Worm (Caenorhabditis elegans) whole organism, mixed stage, embryonic: ENCODE measurements around the gene par-5.

Experiments
- M03D4.4 ChIP-seq: sonication (generic microtip); optimal IDR thresholded peaks from 2 replicates; lab custom pipeline; 2017; ENCODE audit warnings: mild to moderate bottlenecking, missing genetic modification characterization, missing compliant biosample characterization
- bed-3 ChIP-seq: fragments of 200-800 bp; sonication (Bioruptor generic); optimal IDR thresholded peaks from 3 replicates; lab custom pipeline; 2018; ENCODE audit warnings: mild to moderate bottlenecking, missing genetic modification characterization, moderate library complexity, missing compliant biosample characterization
- ceh-39 ChIP-seq: fragments of 150-350 bp; optimal IDR thresholded peaks from 2 replicates; lab custom pipeline; 2014; ENCODE audit warnings: missing biosample characterization, missing genetic modification characterization
- ceh-43 ChIP-seq: fragments of 200-800 bp; sonication (Bioruptor generic); optimal IDR thresholded peaks from 2 replicates; lab custom pipeline; 2018; ENCODE audit warnings: mild to moderate bottlenecking, missing genetic modification characterization, moderate library complexity, missing compliant biosample characterization
- ceh-83 ChIP-seq: fragments of 200-800 bp; sonication (Bioruptor generic); optimal IDR thresholded peaks from 2 replicates; lab custom pipeline; 2018; ENCODE audit warnings: mild to moderate bottlenecking, missing genetic modification characterization, missing compliant biosample characterization
- ces-1 ChIP-seq: fragments of 150-350 bp; optimal IDR thresholded peaks from 2 replicates; lab custom pipeline; 2014; ENCODE audit warnings: missing biosample characterization, missing genetic modification reagents, missing genetic modification characterization
- cnd-1 ChIP-seq: fragments of 200-800 bp; sonication (Bioruptor generic); optimal IDR thresholded peaks from 2 replicates; lab custom pipeline; 2018; ENCODE audit warnings: mild to moderate bottlenecking, missing genetic modification characterization, missing compliant biosample characterization
- drap-1 ChIP-seq: fragments of 200-800 bp; sonication (Bioruptor generic); optimal IDR thresholded peaks from 3 replicates; lab custom pipeline; 2018; ENCODE audit warnings: mild to moderate bottlenecking, missing genetic modification characterization, missing compliant biosample characterization
- elt-1 ChIP-seq: sonication (generic microtip); optimal IDR thresholded peaks from 2 replicates; lab custom pipeline; 2017; ENCODE audit warnings: missing genetic modification characterization, mild to moderate bottlenecking, missing compliant biosample characterization, antibody characterized with exemption, moderate library complexity, borderline replicate concordance; ENCODE audit not compliant: insufficient read depth
- flh-1 ChIP-seq: fragments of 200-800 bp; sonication (Bioruptor generic); optimal IDR thresholded peaks from 2 replicates; lab custom pipeline; 2018; ENCODE audit warnings: mild to moderate bottlenecking, missing genetic modification characterization, moderate library complexity, missing compliant biosample characterization
- hlh-1 ChIP-seq: fragments of 150-350 bp; optimal IDR thresholded peaks from 2 replicates; lab custom pipeline; 2014; ENCODE audit warnings: missing biosample characterization, missing genetic modification reagents, missing genetic modification characterization
- lin-32 ChIP-seq: fragments of 200-800 bp; sonication (Bioruptor generic); optimal IDR thresholded peaks from 2 replicates; lab custom pipeline; 2018; ENCODE audit warnings: mild to moderate bottlenecking, missing genetic modification characterization, missing compliant biosample characterization
- lsy-2 ChIP-seq: fragments of 150-350 bp; optimal IDR thresholded peaks from 2 replicates; lab custom pipeline; 2014; ENCODE audit warnings: missing biosample characterization, missing genetic modification characterization
- mab-5 ChIP-seq: fragments of 150-350 bp; optimal IDR thresholded peaks from 2 replicates; lab custom pipeline; 2014; ENCODE audit warnings: missing biosample characterization, missing genetic modification characterization
- mep-1 ChIP-seq: fragments of 150-350 bp; optimal IDR thresholded peaks from 2 replicates; lab custom pipeline; 2017; ENCODE audit warnings: missing biosample characterization, missing genetic modification reagents, missing genetic modification characterization, inconsistent platforms
- mls-2 ChIP-seq: sonication (generic microtip); optimal IDR thresholded peaks from 2 replicates; lab custom pipeline; 2016; ENCODE audit warnings: mild to moderate bottlenecking, missing genetic modification characterization, moderate library complexity, missing compliant biosample characterization
- nhr-2 ChIP-seq: fragments of 150-350 bp; optimal IDR thresholded peaks from 2 replicates; lab custom pipeline; 2014; ENCODE audit warnings: missing biosample characterization, missing genetic modification characterization
- nhr-237 ChIP-seq: fragments of 150-350 bp; optimal IDR thresholded peaks from 2 replicates; lab custom pipeline; 2014; ENCODE audit warnings: missing biosample characterization, missing genetic modification characterization
- nhr-28 ChIP-seq: fragments of 150-350 bp; optimal IDR thresholded peaks from 2 replicates; lab custom pipeline; 2014; ENCODE audit warnings: missing biosample characterization, missing genetic modification characterization
- pha-4 ChIP-seq: fragments of 150-350 bp; optimal IDR thresholded peaks from 2 replicates; lab custom pipeline; 2018; ENCODE audit warnings: missing biosample characterization, missing genetic modification reagents, missing genetic modification characterization
- sem-2 ChIP-seq: fragments of 200-800 bp; sonication (Bioruptor generic); optimal IDR thresholded peaks from 2 replicates; lab custom pipeline; 2018; ENCODE audit warnings: mild to moderate bottlenecking, missing genetic modification characterization, missing compliant biosample characterization
- snpc-4 ChIP-seq: fragments of 150-350 bp; optimal IDR thresholded peaks from 2 replicates; lab custom pipeline; 2014; ENCODE audit warnings: missing biosample characterization, missing genetic modification characterization
- sptf-1 ChIP-seq: sonication (generic microtip); optimal IDR thresholded peaks from 2 replicates; lab custom pipeline; 2017; ENCODE audit warnings: mild to moderate bottlenecking, missing genetic modification characterization, moderate library complexity, missing compliant biosample characterization
- tbx-8 ChIP-seq: fragments of 200-800 bp; sonication (Bioruptor generic); optimal IDR thresholded peaks from 2 replicates; lab custom pipeline; 2018; ENCODE audit warnings: mild to moderate bottlenecking, missing genetic modification characterization, moderate library complexity, missing compliant biosample characterization
- unc-120 ChIP-seq: sonication (generic microtip); optimal IDR thresholded peaks from 2 replicates; lab custom pipeline; 2017; ENCODE audit warnings: missing genetic modification characterization, missing compliant biosample characterization; ENCODE audit not compliant: poor library complexity, severe bottlenecking
- unc-39 ChIP-seq: fragments of 150-350 bp; optimal IDR thresholded peaks from 2 replicates; lab custom pipeline; 2014; ENCODE audit warnings: missing biosample characterization, missing genetic modification characterization
- unc-62 ChIP-seq: fragments of 150-350 bp; optimal IDR thresholded peaks from 2 replicates; lab custom pipeline; 2014; ENCODE audit warnings: missing biosample characterization, missing genetic modification reagents, missing genetic modification characterization
- zip-8 ChIP-seq: fragments of 150-350 bp; optimal IDR thresholded peaks from 2 replicates; lab custom pipeline; 2014; ENCODE audit warnings: missing biosample characterization, missing genetic modification characterization
- ztf-11 ChIP-seq: fragments of 150-350 bp; optimal IDR thresholded peaks from 2 replicates; lab custom pipeline; 2014; ENCODE audit warnings: missing biosample characterization, missing genetic modification characterization

The par-5 gene

DNA sequence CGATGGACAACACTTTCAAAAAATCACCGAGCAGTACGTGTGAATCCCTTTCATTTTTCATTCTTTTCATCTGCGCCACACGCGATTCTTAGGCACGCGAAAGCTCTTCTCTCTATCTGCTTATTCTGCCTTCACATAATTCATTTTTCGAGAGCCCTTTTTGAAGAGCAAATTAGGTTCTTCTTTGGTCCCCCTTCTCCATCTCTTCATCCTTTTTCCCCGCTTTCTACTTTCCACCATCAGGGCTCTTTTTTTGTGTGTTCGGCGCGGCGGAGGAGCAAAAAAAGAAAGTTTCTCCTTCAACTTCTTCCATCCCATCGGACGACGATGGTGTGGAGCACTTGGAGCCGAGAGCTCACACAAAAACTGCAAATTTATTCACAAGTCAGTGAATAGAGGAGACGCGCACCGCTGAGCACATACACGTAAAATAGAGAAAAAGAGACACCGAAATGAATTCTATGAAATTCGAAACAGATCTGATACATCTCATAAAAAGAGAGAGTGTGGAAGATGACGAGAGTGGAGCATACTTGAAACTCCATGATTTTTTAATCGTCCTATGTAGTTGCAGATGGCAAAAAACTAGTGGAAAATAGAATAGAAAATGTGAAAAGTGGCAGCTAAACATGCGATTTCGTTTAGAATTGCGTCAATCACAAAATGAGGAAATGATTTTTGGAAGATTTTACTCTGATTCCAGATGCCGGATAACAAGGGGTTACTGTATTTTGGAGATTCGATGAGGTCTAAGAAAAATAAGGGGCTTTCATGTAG, 36.5 kb downstream of the par-5 start:
- TF ChIP-seq ces-1 (GFP tag; lab: Kevin White, UChicago) (peak; percentile 84), lsy-2 (tag; lab: Kevin White, UChicago) (no peak), ztf-11 (tag; lab: Kevin White, UChicago) (no peak), drap-1 (GFP tag; lab: Kevin White, UChicago) (no peak)

DNA sequence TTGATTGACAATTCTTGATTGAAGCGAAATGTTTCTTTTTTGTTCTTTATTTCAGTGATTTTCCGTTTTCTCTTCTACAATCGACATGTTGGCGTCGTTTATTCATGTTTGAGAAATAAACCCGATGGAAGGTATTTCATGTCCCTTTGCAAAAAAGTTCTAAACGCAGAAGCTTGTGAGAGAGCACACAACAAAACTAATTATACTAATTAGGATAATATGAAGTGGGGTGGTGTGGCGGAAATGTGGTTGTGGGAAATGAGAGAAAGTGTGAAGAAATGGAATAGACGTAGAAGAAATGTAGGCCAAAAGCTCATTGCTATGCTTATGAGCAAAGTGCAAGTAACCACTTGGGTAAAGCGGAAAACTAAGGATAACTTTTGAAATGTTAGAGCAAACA, 38.9 kb downstream of the par-5 start:
- TF ChIP-seq elt-1 (tag; lab: Kevin White, UChicago), result no peak
- TF ChIP-seq snpc-4 (tag; lab: Kevin White, UChicago), result no peak
- TF ChIP-seq flh-1 (GFP tag; lab: Kevin White, UChicago), result no peak
- TF ChIP-seq ces-1 (GFP tag; lab: Kevin White, UChicago), result peak; percentile 94
- TF ChIP-seq ceh-39, result no peak

DNA sequence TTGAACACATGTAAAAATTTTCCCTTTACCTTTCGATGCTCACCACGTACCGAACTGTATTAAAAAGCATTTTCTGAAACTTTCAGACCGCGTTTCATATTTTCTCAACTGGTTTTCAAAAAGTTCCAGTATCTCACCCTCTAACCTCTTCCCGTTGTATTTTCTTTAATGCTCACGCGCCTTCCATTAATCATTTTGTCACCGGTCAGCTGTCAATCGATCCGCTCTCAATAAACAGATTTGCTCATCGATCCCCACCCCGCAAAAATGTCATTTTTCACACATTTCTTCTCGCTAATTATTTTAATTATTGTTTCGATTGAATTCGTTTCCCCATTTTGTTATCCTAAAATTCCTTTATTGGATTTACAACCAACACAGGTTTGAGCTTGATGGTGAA, 42.7 kb downstream of the par-5 start, which contains the start of gene lpr-2:
Gene lpr-2, plus strand, starts transcription at position 189 of the 400 bp plus-strand sequence.
- no peak for TF ChIP-seq zip-8 (tag; lab: Kevin White, UChicago)
- no peak for TF ChIP-seq nhr-237 (tag; lab: Kevin White, UChicago)
- peak; percentile 54 for TF ChIP-seq mab-5 (tag; lab: Kevin White, UChicago)
- TF ChIP-seq unc-39 (tag; lab: Kevin White, UChicago), result no peak
- no peak for TF ChIP-seq pha-4 (tag; lab: Kevin White, UChicago)
- TF ChIP-seq hlh-1 (tag; lab: Kevin White, UChicago), result peak; percentile 80
- TF ChIP-seq sem-2, result no peak
- TF ChIP-seq tbx-8 (GFP tag; lab: Kevin White, UChicago), result no peak
- no peak for TF ChIP-seq ces-1 (GFP tag; lab: Kevin White, UChicago)
- TF ChIP-seq ceh-43 (GFP tag; lab: Kevin White, UChicago), result no peak
- TF ChIP-seq M03D4.4 (tag; lab: Kevin White, UChicago), result no peak
- no peak for TF ChIP-seq bed-3 (GFP tag; lab: Kevin White, UChicago)
- no peak for TF ChIP-seq snpc-4 (tag; lab: Kevin White, UChicago)
- peak; percentile 66 for TF ChIP-seq unc-62

DNA sequence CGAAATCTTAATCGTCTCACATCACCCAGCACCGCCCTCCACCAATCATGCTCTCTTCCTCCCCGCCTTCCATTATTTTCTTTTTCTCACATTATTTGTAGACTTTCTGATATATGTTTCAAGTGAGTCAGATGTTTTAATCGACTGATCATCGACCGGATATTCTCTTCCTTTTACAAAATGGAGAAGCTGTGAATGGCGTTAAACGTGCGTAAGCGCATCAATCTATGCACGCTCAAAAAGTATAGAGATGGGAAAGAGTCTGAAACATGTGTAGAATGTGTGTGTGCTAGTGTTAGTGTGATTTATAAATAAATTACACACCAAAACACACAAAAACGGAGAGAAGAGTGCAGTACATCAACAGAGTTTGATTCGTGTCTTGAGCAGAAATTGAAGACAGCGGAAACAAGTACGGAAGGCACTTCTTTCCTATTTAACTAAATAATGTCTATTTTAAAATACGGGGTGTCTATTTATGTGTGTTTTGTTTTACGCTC, 44.7 kb downstream of the par-5 start:
- TF ChIP-seq ces-1 (GFP tag; lab: Kevin White, UChicago) (peak; percentile 15), mls-2 (tag; lab: Kevin White, UChicago) (no peak), sem-2 (no peak)

DNA sequence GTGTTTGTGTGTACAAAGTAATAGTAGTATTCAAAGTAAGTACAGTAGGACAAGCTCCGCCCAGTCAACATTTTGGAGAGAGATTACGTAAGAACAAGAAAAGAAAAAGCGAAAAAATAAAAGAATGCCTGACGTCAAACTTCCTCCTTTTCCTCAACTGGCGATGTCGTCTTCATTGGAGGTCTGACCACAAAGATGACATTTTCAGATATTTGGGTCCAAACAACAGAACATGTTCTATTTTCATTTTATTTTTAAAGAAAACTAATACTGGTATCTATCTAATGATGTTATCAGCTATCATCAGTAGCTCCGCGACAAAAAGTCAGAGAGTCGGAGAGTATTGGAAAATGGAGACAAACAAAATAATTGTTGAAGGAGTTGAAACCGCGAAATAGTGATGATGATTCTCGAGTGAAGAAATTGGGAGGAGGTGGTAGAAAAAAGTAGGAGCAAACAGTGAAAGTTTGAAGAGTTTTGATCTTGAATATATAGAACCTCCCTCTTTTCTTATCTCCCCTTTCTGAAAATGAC, 48.0 kb downstream of the par-5 start, which contains the start of gene lips-5:
Gene lips-5, minus strand, starts transcription at position 51 of the 534 bp plus-strand sequence.
- TF ChIP-seq ces-1 (GFP tag; lab: Kevin White, UChicago), result no peak
- no peak for TF ChIP-seq pha-4 (tag; lab: Kevin White, UChicago)
- TF ChIP-seq nhr-2 (tag; lab: Kevin White, UChicago), result no peak
- TF ChIP-seq ceh-43 (GFP tag; lab: Kevin White, UChicago), result no peak
- no peak for TF ChIP-seq drap-1 (GFP tag; lab: Kevin White, UChicago)
- no peak for TF ChIP-seq tbx-8 (GFP tag; lab: Kevin White, UChicago)
- TF ChIP-seq lsy-2 (tag; lab: Kevin White, UChicago), result no peak
- no peak for TF ChIP-seq hlh-1 (tag; lab: Kevin White, UChicago)
- TF ChIP-seq sem-2, result no peak
- TF ChIP-seq flh-1 (GFP tag; lab: Kevin White, UChicago), result no peak
- no peak for TF ChIP-seq mep-1 (tag; lab: Kevin White, UChicago)
- TF ChIP-seq mls-2 (tag; lab: Kevin White, UChicago), result no peak
- no peak for TF ChIP-seq ceh-83 (GFP tag; lab: Kevin White, UChicago)
- TF ChIP-seq bed-3 (GFP tag; lab: Kevin White, UChicago), result no peak

DNA sequence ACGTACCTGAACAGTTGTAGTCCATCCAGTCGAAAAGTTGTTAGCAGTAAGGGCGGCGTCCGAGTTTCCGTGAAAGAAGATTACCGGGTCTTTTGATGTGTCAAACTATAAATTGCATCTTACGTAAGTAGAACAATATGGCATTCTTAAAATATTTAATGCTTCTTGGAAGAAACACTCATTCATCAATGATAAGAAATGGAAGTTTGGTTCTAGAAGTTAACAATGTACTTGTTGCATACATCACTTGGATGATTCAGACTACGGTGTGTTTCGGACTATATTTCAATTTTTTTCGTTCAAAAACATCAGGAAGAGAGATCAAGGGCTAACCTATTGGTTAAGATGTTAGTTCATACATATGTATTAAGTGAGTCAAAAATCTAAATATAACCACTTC, 49.6 kb downstream of the par-5 start:
- TF ChIP-seq mab-5 (tag; lab: Kevin White, UChicago), result no peak
- no peak for TF ChIP-seq unc-39 (tag; lab: Kevin White, UChicago)
- TF ChIP-seq unc-120 (tag; lab: Kevin White, UChicago), result no peak
- TF ChIP-seq lin-32, result no peak
- no peak for TF ChIP-seq ceh-39
- TF ChIP-seq flh-1 (GFP tag; lab: Kevin White, UChicago), result no peak
- no peak for TF ChIP-seq nhr-28 (tag; lab: Kevin White, UChicago)
- no peak for TF ChIP-seq pha-4 (tag; lab: Kevin White, UChicago)
- TF ChIP-seq cnd-1 (tag; lab: Kevin White, UChicago), result no peak
- no peak for TF ChIP-seq ztf-11 (tag; lab: Kevin White, UChicago)
- no peak for TF ChIP-seq sptf-1 (tag; lab: Kevin White, UChicago)
- no peak for TF ChIP-seq ces-1 (GFP tag; lab: Kevin White, UChicago)
